Fruit fly (Drosophila melanogaster) whole organism, prepupa: ENCODE measurements around the gene tilB.
A peak's percentile ranks its signal among the peaks of the same experiment; 100 is the strongest.

Experiments
- CG10669 ChIP-seq: fragments of 200-800 bp; sonication (Bioruptor generic); optimal IDR thresholded peaks from 3 replicates; lab custom pipeline; 2018; ENCODE audit warnings: missing biosample characterization, mild to moderate bottlenecking, missing genetic modification characterization, moderate library complexity
- CG11294 ChIP-seq: fragments of 200-800 bp; sonication (Bioruptor generic); IDR thresholded peaks from 2 replicates; pipeline ENCODE4 v1.3.6; 2022; ENCODE audit warnings: missing biosample characterization, missing genetic modification characterization
- CG11762 ChIP-seq: fragments of 200-800 bp; sonication (Bioruptor generic); optimal IDR thresholded peaks from 3 replicates; lab custom pipeline; 2016; ENCODE audit warnings: missing biosample characterization, missing genetic modification characterization; ENCODE audit not compliant: insufficient read depth
- CG3032 ChIP-seq: fragments of 200-800 bp; optimal IDR thresholded peaks from 2 replicates; lab custom pipeline; 2019; ENCODE audit warnings: missing biosample characterization, mild to moderate bottlenecking, missing genetic modification characterization, moderate library complexity
- CG31627 ChIP-seq: fragments of 200-800 bp; sonication (Bioruptor generic); optimal IDR thresholded peaks from 3 replicates; lab custom pipeline; 2016; ENCODE audit warnings: missing biosample characterization, missing genetic modification characterization
- CG32006 ChIP-seq: fragments of 200-800 bp; sonication (Bioruptor generic); optimal IDR thresholded peaks from 3 replicates; lab custom pipeline; 2017; ENCODE audit warnings: missing biosample characterization, mild to moderate bottlenecking, missing genetic modification characterization
- CG34406 ChIP-seq: fragments of 200-800 bp; sonication (Bioruptor generic); optimal IDR thresholded peaks from 3 replicates; lab custom pipeline; 2016; ENCODE audit warnings: missing biosample characterization, missing genetic modification characterization
- CG3919 ChIP-seq: fragments of 200-800 bp; sonication (Bioruptor generic); optimal IDR thresholded peaks from 3 replicates; lab custom pipeline; 2016; ENCODE audit warnings: missing biosample characterization, missing genetic modification characterization
- CG6163 ChIP-seq: fragments of 200-800 bp; sonication (Bioruptor generic); IDR thresholded peaks from 3 replicates; pipeline ENCODE4 v1.3.6; 2022; ENCODE audit warnings: missing biosample characterization, missing genetic modification characterization
- CG6792 ChIP-seq: fragments of 200-800 bp; sonication (Bioruptor generic); optimal IDR thresholded peaks from 3 replicates; lab custom pipeline; 2016; ENCODE audit warnings: missing biosample characterization, missing genetic modification characterization
- CG6808 ChIP-seq: fragments of 200-800 bp; sonication (Bioruptor generic); optimal IDR thresholded peaks from 3 replicates; lab custom pipeline; 2017; ENCODE audit warnings: missing biosample characterization, missing genetic modification characterization, mild to moderate bottlenecking, moderate library complexity, missing genetic modification reagents
- CG7368 ChIP-seq: fragments of 200-800 bp; sonication (Bioruptor generic); optimal IDR thresholded peaks from 3 replicates; lab custom pipeline; 2016; ENCODE audit warnings: missing biosample characterization, missing genetic modification characterization
- CG8119 ChIP-seq: fragments of 200-800 bp; sonication (Bioruptor generic); IDR thresholded peaks from 3 replicates; pipeline ENCODE4 v1.3.6; 2022; ENCODE audit warnings: missing biosample characterization, missing genetic modification characterization
- CG8319 ChIP-seq: fragments of 200-800 bp; sonication (Bioruptor generic); optimal IDR thresholded peaks from 3 replicates; lab custom pipeline; 2016; ENCODE audit warnings: missing biosample characterization, missing genetic modification characterization
- CG8632 ChIP-seq: fragments of 200-800 bp; sonication (Bioruptor generic); optimal IDR thresholded peaks from 3 replicates; lab custom pipeline; 2016; ENCODE audit warnings: missing biosample characterization, missing genetic modification characterization
- Eip75B ChIP-seq: fragments of 200-800 bp; sonication (Bioruptor generic); optimal IDR thresholded peaks from 3 replicates; lab custom pipeline; 2016; ENCODE audit warnings: missing biosample characterization, missing genetic modification characterization
- Eip78C ChIP-seq: fragments of 200-800 bp; sonication (Bioruptor generic); peaks from one replicate; lab custom pipeline; 2016; ENCODE audit warnings: missing biosample characterization, missing genetic modification characterization
- Eip93F ChIP-seq: fragments of 200-800 bp; sonication (Bioruptor generic); optimal IDR thresholded peaks from 2 replicates; lab custom pipeline; 2016; ENCODE audit warnings: missing biosample characterization, mild to moderate bottlenecking, missing genetic modification characterization
- Ets96B ChIP-seq: fragments of 200-800 bp; optimal IDR thresholded peaks from 2 replicates; lab custom pipeline; 2019; ENCODE audit warnings: missing biosample characterization, mild to moderate bottlenecking, missing genetic modification characterization, moderate library complexity
- Gug ChIP-seq: fragments of 200-800 bp; sonication (Bioruptor generic); IDR thresholded peaks from 2 replicates; pipeline ENCODE4 v1.3.6; 2022; ENCODE audit warnings: missing biosample characterization, missing genetic modification characterization
- Hr4 ChIP-seq: fragments of 200-800 bp; sonication (Bioruptor generic); optimal IDR thresholded peaks from 3 replicates; lab custom pipeline; 2016; ENCODE audit warnings: missing biosample characterization, missing genetic modification characterization
- Lpt ChIP-seq: fragments of 200-800 bp; sonication (Bioruptor generic); optimal IDR thresholded peaks from 3 replicates; lab custom pipeline; 2016; ENCODE audit warnings: missing biosample characterization, missing genetic modification characterization
- Met ChIP-seq: fragments of 200-800 bp; sonication (Bioruptor generic); optimal IDR thresholded peaks from 3 replicates; lab custom pipeline; 2016; ENCODE audit warnings: missing biosample characterization, missing genetic modification characterization
- OdsH ChIP-seq: fragments of 200-800 bp; sonication (Bioruptor generic); optimal IDR thresholded peaks from 3 replicates; lab custom pipeline; 2016; ENCODE audit warnings: missing biosample characterization, missing genetic modification characterization
- Smox ChIP-seq: fragments of 200-800 bp; sonication (Bioruptor generic); optimal IDR thresholded peaks from 3 replicates; lab custom pipeline; 2016; ENCODE audit warnings: missing biosample characterization, missing genetic modification characterization
- Sox14 ChIP-seq: fragments of 200-800 bp; sonication (Bioruptor generic); optimal IDR thresholded peaks from 3 replicates; lab custom pipeline; 2016; ENCODE audit warnings: missing biosample characterization, missing genetic modification characterization
- Sox15 ChIP-seq: fragments of 200-800 bp; sonication (Bioruptor generic); optimal IDR thresholded peaks from 3 replicates; lab custom pipeline; 2016; ENCODE audit warnings: missing biosample characterization, missing genetic modification characterization
- achi ChIP-seq: fragments of 200-800 bp; sonication (Bioruptor generic); optimal IDR thresholded peaks from 3 replicates; lab custom pipeline; 2016; ENCODE audit warnings: missing biosample characterization, missing genetic modification characterization
- acj6 ChIP-seq: fragments of 200-800 bp; sonication (Bioruptor generic); optimal IDR thresholded peaks from 3 replicates; lab custom pipeline; 2016; ENCODE audit warnings: missing biosample characterization, missing genetic modification characterization
- cyc ChIP-seq: fragments of 200-800 bp; sonication (Bioruptor generic); optimal IDR thresholded peaks from 3 replicates; lab custom pipeline; 2016; ENCODE audit warnings: missing biosample characterization, missing genetic modification characterization
- dac ChIP-seq: fragments of 200-800 bp; sonication (Bioruptor generic); optimal IDR thresholded peaks from 2 replicates; lab custom pipeline; 2017; ENCODE audit warnings: missing biosample characterization, mild to moderate bottlenecking, missing genetic modification characterization
- eg ChIP-seq: fragments of 200-800 bp; sonication (Bioruptor generic); IDR thresholded peaks from 3 replicates; pipeline ENCODE4 v1.3.6; 2022; ENCODE audit warnings: missing biosample characterization, missing genetic modification characterization
- esn ChIP-seq: fragments of 200-800 bp; sonication (Bioruptor generic); optimal IDR thresholded peaks from 2 replicates; lab custom pipeline; 2016; ENCODE audit warnings: missing biosample characterization, mild to moderate bottlenecking, missing genetic modification characterization, moderate library complexity
- fd59A ChIP-seq: fragments of 200-800 bp; sonication (Bioruptor generic); optimal IDR thresholded peaks from 2 replicates; lab custom pipeline; 2017; ENCODE audit warnings: missing biosample characterization, mild to moderate bottlenecking, missing genetic modification characterization, missing genetic modification reagents
- fd85E ChIP-seq: fragments of 200-800 bp; sonication (Bioruptor generic); optimal IDR thresholded peaks from 3 replicates; lab custom pipeline; 2016; ENCODE audit warnings: missing biosample characterization, missing genetic modification characterization
- fkh ChIP-seq: fragments of 200-800 bp; sonication (Bioruptor generic); optimal IDR thresholded peaks from 3 replicates; lab custom pipeline; 2017; ENCODE audit warnings: missing biosample characterization, mild to moderate bottlenecking, missing genetic modification characterization, moderate library complexity
- lz ChIP-seq: fragments of 200-800 bp; sonication (Bioruptor generic); optimal IDR thresholded peaks from 3 replicates; lab custom pipeline; 2016; ENCODE audit warnings: missing biosample characterization, missing genetic modification characterization
- pdm3 ChIP-seq: fragments of 200-800 bp; sonication (Bioruptor generic); optimal IDR thresholded peaks from 3 replicates; lab custom pipeline; 2016; ENCODE audit warnings: missing biosample characterization, missing genetic modification characterization
- salr ChIP-seq, 2 experiments: fragments of 200-800 bp; sonication (Bioruptor generic); optimal IDR thresholded peaks; 3 replicates each; lab custom pipeline; 2016 to 2018; ENCODE audit warnings: missing biosample characterization in 2 of 2, missing genetic modification characterization in 2 of 2, mild to moderate bottlenecking in 1 of 2
- svp ChIP-seq: fragments of 200-800 bp; sonication (Bioruptor generic); peaks from one replicate; lab custom pipeline; 2016; ENCODE audit warnings: missing biosample characterization, missing genetic modification characterization
- topi ChIP-seq: fragments of 200-800 bp; sonication (Bioruptor generic); optimal IDR thresholded peaks from 3 replicates; lab custom pipeline; 2016; ENCODE audit warnings: missing biosample characterization, missing genetic modification characterization

tilB gene

DNA sequence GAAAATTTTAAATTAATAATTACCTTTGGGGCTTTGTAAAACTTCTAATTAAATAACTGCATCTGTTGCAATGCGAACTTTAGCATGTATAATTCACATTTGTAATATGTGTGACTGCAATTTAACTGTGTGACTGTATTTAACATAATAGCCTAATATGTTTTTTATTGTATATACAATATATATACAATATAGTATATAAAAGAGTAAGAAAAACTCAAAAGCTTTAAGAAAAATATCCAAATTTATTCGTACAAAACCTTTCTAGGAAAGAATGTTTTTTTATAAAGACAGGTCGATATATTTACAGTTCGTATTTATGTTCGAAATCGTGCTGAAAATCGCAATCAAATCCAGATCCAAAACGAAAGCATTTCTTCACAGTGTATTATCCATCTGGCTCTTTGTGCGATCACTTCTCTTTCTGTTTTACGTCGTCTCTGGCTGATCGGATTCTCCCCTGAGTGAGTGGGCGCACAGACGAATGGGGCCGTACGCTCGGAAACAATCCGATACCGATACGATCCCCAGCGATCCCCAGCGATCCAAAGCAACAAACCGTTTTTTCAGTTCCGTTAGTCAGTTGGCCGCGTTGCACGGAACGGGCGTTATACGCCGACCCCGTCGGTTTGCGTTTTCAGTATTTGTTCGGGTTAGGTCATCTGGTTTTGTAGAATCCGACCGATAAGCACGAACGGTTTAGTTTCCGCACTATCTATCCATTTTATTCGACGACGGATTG, 41.7 kb downstream of the tilB start (continued):
- peak; percentile 67 for TF ChIP-seq CG6808
- no peak for TF ChIP-seq CG11294 (GFP tag; lab: Robert Waterston, UW)
- no peak for TF ChIP-seq Eip93F (GFP tag; lab: Kevin White, UChicago)
- TF ChIP-seq Met (GFP tag; lab: Kevin White, UChicago), result peak; percentile 44
- peak in 1 of 2 experiments; percentile 70 for TF ChIP-seq salr (GFP tag; optimal IDR thresholded peaks at IDR 0.05; lab: Kevin White, UChicago)
- TF ChIP-seq CG6163 (GFP tag; lab: Robert Waterston, UW), result peak; percentile 25; the same call in 2 of the 3 replicates
- peak; percentile 80 for TF ChIP-seq CG8632 (GFP tag; lab: Kevin White, UChicago)
- TF ChIP-seq Sox14, result no peak
- TF ChIP-seq svp (GFP tag; lab: Kevin White, UChicago), result peak; percentile 82
- no peak for TF ChIP-seq topi
- TF ChIP-seq fd59A, result peak; percentile 39
- TF ChIP-seq cyc (GFP tag; lab: Kevin White, UChicago), result peak; percentile 3
- no peak for TF ChIP-seq fkh (GFP tag; lab: Kevin White, UChicago)
- TF ChIP-seq Eip75B, result peak; percentile 31
- TF ChIP-seq achi (GFP tag; lab: Kevin White, UChicago), result peak; percentile 62
- no peak for TF ChIP-seq Smox (GFP tag; lab: Kevin White, UChicago)
- peak; percentile 69 for TF ChIP-seq OdsH
- TF ChIP-seq dac (GFP tag; lab: Kevin White, UChicago), result no peak
- peak; percentile 83 for TF ChIP-seq Eip78C (GFP tag; lab: Kevin White, UChicago)
- TF ChIP-seq Hr4, result peak; percentile 35
- TF ChIP-seq lz (GFP tag; lab: Kevin White, UChicago), result peak; percentile 30
- peak; percentile 63 for TF ChIP-seq CG8319 (GFP tag; lab: Kevin White, UChicago)
- TF ChIP-seq fd85E (GFP tag; lab: Kevin White, UChicago), result peak; percentile 32
- TF ChIP-seq Gug (GFP tag; lab: Robert Waterston, UW), result peak; percentile 19; the same call in 1 of the 2 replicates
- TF ChIP-seq eg (GFP tag; lab: Robert Waterston, UW), result 0 out of 3 replicates have a peak, but pooled peaks have one; percentile 8
- 0 out of 3 replicates have a peak, but pooled peaks have one; percentile 38 for TF ChIP-seq CG8119 (GFP tag; lab: Robert Waterston, UW)
- peak; percentile 74 for TF ChIP-seq acj6 (GFP tag; lab: Kevin White, UChicago)
- peak; percentile 48 for TF ChIP-seq Ets96B (tag; lab: Kevin White, UChicago)
- TF ChIP-seq CG10669, result peak; percentile 55
- TF ChIP-seq CG31627 (GFP tag; lab: Kevin White, UChicago), result peak; percentile 44
- peak; percentile 56 for TF ChIP-seq CG3032 (tag; lab: Kevin White, UChicago)
- TF ChIP-seq CG34406 (GFP tag; lab: Kevin White, UChicago), result peak; percentile 78
- no peak for TF ChIP-seq CG3919 (GFP tag; lab: Kevin White, UChicago)
- peak; percentile 8 for TF ChIP-seq Lpt (GFP tag; lab: Kevin White, UChicago)
- peak; percentile 76 for TF ChIP-seq CG32006 (GFP tag; lab: Kevin White, UChicago)
- peak; percentile 68 for TF ChIP-seq esn (GFP tag; lab: Kevin White, UChicago)

DNA sequence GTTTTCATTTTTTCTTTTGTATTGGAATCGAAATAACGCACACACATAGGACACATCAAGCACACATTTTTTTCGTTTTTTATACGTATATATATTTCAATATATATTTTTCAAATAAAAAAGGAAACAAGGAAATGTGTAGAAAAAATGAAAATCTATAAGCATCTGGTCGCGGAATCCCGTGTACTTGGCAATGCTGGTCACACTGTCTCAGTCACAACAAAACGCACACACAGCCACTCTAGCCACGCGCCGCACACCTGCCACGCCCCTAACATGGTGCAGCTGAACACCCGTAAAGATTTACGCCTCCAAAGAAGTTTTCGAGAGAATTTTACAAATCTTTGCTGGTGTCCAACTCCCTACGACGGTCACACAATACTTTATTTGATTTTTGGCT, 50.0 kb downstream of the tilB start:
- no peak for TF ChIP-seq Met (GFP tag; lab: Kevin White, UChicago)
- TF ChIP-seq Sox15 (GFP tag; lab: Kevin White, UChicago), result no peak
- no peak for TF ChIP-seq svp (GFP tag; lab: Kevin White, UChicago)
- no peak for TF ChIP-seq CG8119 (GFP tag; lab: Robert Waterston, UW)
- no peak for TF ChIP-seq cyc (GFP tag; lab: Kevin White, UChicago)
- no peak for TF ChIP-seq CG7368
- TF ChIP-seq OdsH, result no peak
- no peak for TF ChIP-seq CG31627 (GFP tag; lab: Kevin White, UChicago)
- no peak for TF ChIP-seq pdm3 (GFP tag; lab: Kevin White, UChicago)
- no peak for TF ChIP-seq lz (GFP tag; lab: Kevin White, UChicago)
- TF ChIP-seq CG6792 (GFP tag; lab: Kevin White, UChicago), result no peak
- no peak for TF ChIP-seq salr (GFP tag; optimal IDR thresholded peaks at IDR 0.05; lab: Kevin White, UChicago)
- TF ChIP-seq CG11762 (GFP tag; lab: Kevin White, UChicago), result no peak
